Fruit fly (Drosophila melanogaster): ENCODE measurements around the gene CG13962.

DNA sequence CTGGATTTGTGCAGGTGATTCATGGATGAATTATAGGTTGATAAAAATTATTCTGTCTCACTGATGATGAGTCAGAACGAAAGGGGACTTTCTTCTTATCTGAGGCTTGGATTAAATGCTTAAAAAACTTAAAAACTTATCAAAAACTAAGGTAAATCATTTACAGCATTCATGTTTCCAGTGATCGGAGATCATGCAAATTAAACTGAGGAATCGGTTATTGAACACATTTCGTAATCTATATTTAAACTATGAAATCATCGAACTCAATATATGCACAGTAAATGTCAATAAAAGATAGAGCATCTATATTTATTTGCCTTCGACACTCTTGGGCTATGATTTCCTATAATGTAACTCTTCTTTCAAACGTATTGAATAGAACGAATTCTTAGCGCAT lies 26.4 kb downstream of the CG13962 start:
- no peak for TF ChIP-seq Gug (GFP tag; IDR thresholded peaks at IDR 0.05)
- TF ChIP-seq CG8632 (GFP tag; optimal IDR thresholded peaks at IDR 0.05) = no peak
- TF ChIP-seq Sox15 (GFP tag; optimal IDR thresholded peaks at IDR 0.05) = no peak
- no peak for TF ChIP-seq pdm3 (GFP tag; optimal IDR thresholded peaks at IDR 0.05)
- TF ChIP-seq CG6808 (GFP tag; optimal IDR thresholded peaks at IDR 0.05) = no peak
- TF ChIP-seq cyc (GFP tag; optimal IDR thresholded peaks at IDR 0.05) = no peak
- TF ChIP-seq dac (GFP tag; optimal IDR thresholded peaks at IDR 0.05) = no peak
- no peak for TF ChIP-seq CG6163 (GFP tag; IDR thresholded peaks at IDR 0.05)
- no peak for TF ChIP-seq CG4318 (GFP tag; optimal IDR thresholded peaks at IDR 0.05)
- TF ChIP-seq Hr38 (GFP tag; optimal IDR thresholded peaks at IDR 0.05) = no peak
- TF ChIP-seq eg (GFP tag; IDR thresholded peaks at IDR 0.05) = no peak
- no peak for TF ChIP-seq CG10669 (GFP tag; optimal IDR thresholded peaks at IDR 0.05)
- no peak for TF ChIP-seq salr (GFP tag; optimal IDR thresholded peaks at IDR 0.05)
- no peak for TF ChIP-seq Sox102F (GFP tag; optimal IDR thresholded peaks at IDR 0.05)

All from whole organism, prepupa.